Fruit fly (Drosophila melanogaster): ENCODE measurements around the gene Mpi.

Gene Mpi

DNA sequence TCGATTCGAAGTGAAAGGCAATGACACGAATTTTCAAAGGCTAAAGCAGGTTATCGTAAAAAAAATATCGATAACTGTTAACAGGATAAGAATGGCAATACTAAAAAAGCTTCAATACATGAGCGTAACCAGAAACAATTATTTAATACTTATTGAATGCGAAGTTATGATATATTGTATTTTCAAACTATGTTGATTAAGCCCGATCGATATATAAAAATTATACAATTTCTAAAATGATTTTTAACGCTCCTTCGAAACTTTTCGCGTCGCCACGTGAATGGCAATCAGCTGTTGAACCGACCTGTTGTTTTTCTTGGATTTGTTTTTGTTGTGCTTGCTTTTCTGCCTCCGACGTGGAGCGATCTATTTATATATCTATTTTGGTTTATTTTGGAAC lies 3.2 kb upstream of the Mpi start, which contains the start of the genes Alg12 and Rpt3R (continued):
- TF ChIP-seq vnd (GFP tag; IDR thresholded peaks at IDR 0.05; ENCODE audit: partially characterized antibody), result 0 out of 3 replicates have a peak, but pooled peaks have one; percentile 28
- peak; percentile 62 for TF ChIP-seq unc-4 (GFP tag; IDR thresholded peaks at IDR 0.05; ENCODE audit: partially characterized antibody)
- peak; percentile 22 for TF ChIP-seq Sin3A (optimal IDR thresholded peaks at IDR 0.05)
- TF ChIP-seq CG8944 (GFP tag; optimal IDR thresholded peaks at IDR 0.05), result no peak
- TF ChIP-seq bbx (GFP tag; IDR thresholded peaks at IDR 0.05; ENCODE audit: partially characterized antibody), result peak; percentile 37; the same call in 1 of the 2 replicates
- TF ChIP-seq Dbx (GFP tag; IDR thresholded peaks at IDR 0.05), result no peak
- peak; percentile 62; the same call in 1 of the 2 replicates for TF ChIP-seq hbn (GFP tag; IDR thresholded peaks at IDR 0.05; ENCODE audit: partially characterized antibody)
- TF ChIP-seq CG13287 (GFP tag; IDR thresholded peaks at IDR 0.05; ENCODE audit: partially characterized antibody), result peak; percentile 77
- no peak for TF ChIP-seq CG9215 (GFP tag; IDR thresholded peaks at IDR 0.05)
- peak; percentile 56 for TF ChIP-seq CG2116 (GFP tag; optimal IDR thresholded peaks at IDR 0.05)
- TF ChIP-seq CG3995 (GFP tag; optimal IDR thresholded peaks at IDR 0.05), result peak; percentile 32
- peak; percentile 41; the same call in 1 of the 2 replicates for TF ChIP-seq amos (GFP tag; IDR thresholded peaks at IDR 0.05; ENCODE audit: partially characterized antibody)
- peak; percentile 70 for TF ChIP-seq CG34224 (GFP tag; IDR thresholded peaks at IDR 0.05; ENCODE audit: partially characterized antibody)
- no peak for TF ChIP-seq ewg (GFP tag; optimal IDR thresholded peaks at IDR 0.05)
- TF ChIP-seq CG4360 (GFP tag; IDR thresholded peaks at IDR 0.05), result peak; percentile 27; the same call in 1 of the 2 replicates
- TF ChIP-seq Dll (GFP tag; IDR thresholded peaks at IDR 0.05; ENCODE audit: partially characterized antibody), result peak; percentile 81
- TF ChIP-seq Sry-δ (GFP tag; optimal IDR thresholded peaks at IDR 0.05), result peak; percentile 40
- no peak for TF ChIP-seq CG6791 (GFP tag; IDR thresholded peaks at IDR 0.05; ENCODE audit: partially characterized antibody)
- peak; percentile 61 for TF ChIP-seq HLH4C (GFP tag; IDR thresholded peaks at IDR 0.05; ENCODE audit: partially characterized antibody)
- TF ChIP-seq Bgb (GFP tag; IDR thresholded peaks at IDR 0.05; ENCODE audit: partially characterized antibody), result peak; percentile 35; the same call in 1 of the 2 replicates
- peak; percentile 15 for TF ChIP-seq phol (tag; optimal IDR thresholded peaks at IDR 0.05)
- TF ChIP-seq BEAF-32 (GFP tag; optimal IDR thresholded peaks at IDR 0.05), result peak; percentile 62
- peak; percentile 67 for TF ChIP-seq Scr (GFP tag; IDR thresholded peaks at IDR 0.05; ENCODE audit: partially characterized antibody)
- peak; percentile 5 for TF ChIP-seq nmo (GFP tag; optimal IDR thresholded peaks at IDR 0.05)
- peak; percentile 28 to 90 for TF ChIP-seq crp (GFP tag; optimal IDR thresholded peaks at IDR 0.05)
- no peak for TF ChIP-seq maf-S (GFP tag; optimal IDR thresholded peaks at IDR 0.05)
- peak; percentile 8; the same call in 1 of the 3 replicates for TF ChIP-seq zen2 (GFP tag; IDR thresholded peaks at IDR 0.05; ENCODE audit: partially characterized antibody)
- peak; percentile 29 for TF ChIP-seq stwl (tag; optimal IDR thresholded peaks at IDR 0.05)
- TF ChIP-seq kah (GFP tag; optimal IDR thresholded peaks at IDR 0.05), result peak; percentile 94
- 0 out of 2 replicates have a peak, but pooled peaks have one; percentile 26 for TF ChIP-seq CG2129 (GFP tag; IDR thresholded peaks at IDR 0.05; ENCODE audit: partially characterized antibody)

- TF ChIP-seq CG2712 (tag; optimal IDR thresholded peaks at IDR 0.05) (peak; percentile 6), grau (tag; optimal IDR thresholded peaks at IDR 0.05) (peak; percentile 0), CG4617 (GFP tag; optimal IDR thresholded peaks at IDR 0.05; ENCODE audit: borderline replicate concordance) (peak; percentile 40), CG16813 (GFP tag; IDR thresholded peaks at IDR 0.05; ENCODE audit: partially characterized antibody) (peak; percentile 81), bbx (GFP tag; IDR thresholded peaks at IDR 0.05; ENCODE audit: partially characterized antibody) (peak; percentile 82), trem (tag; optimal IDR thresholded peaks at IDR 0.05) (peak; percentile 27), zen (tag; optimal IDR thresholded peaks at IDR 0.05) (peak; percentile 12), lilli (GFP tag; optimal IDR thresholded peaks at IDR 0.05) (peak; percentile 30), Fer1 (GFP tag; optimal IDR thresholded peaks at IDR 0.05) (peak; percentile 5), MBD-R2 (GFP tag; IDR thresholded peaks at IDR 0.05) (peak; percentile 59), CoRest (tag; optimal IDR thresholded peaks at IDR 0.05) (peak; percentile 15), onecut (GFP tag; IDR thresholded peaks at IDR 0.05) (peak; percentile 31; the same call in 1 of the 2 replicates), YL-1 (GFP tag; optimal IDR thresholded peaks at IDR 0.05) (peak; percentile 8), CG2129 (GFP tag; IDR thresholded peaks at IDR 0.05; ENCODE audit: partially characterized antibody) (peak; percentile 57), Elba2 (GFP tag; optimal IDR thresholded peaks at IDR 0.05) (peak; percentile 87), CG2116 (GFP tag; optimal IDR thresholded peaks at IDR 0.05) (peak; percentile 66), ewg (GFP tag; optimal IDR thresholded peaks at IDR 0.05) (peak; percentile 47), Ets97D (GFP tag; optimal IDR thresholded peaks at IDR 0.05) (peak; percentile 25), gfzf (GFP tag; optimal IDR thresholded peaks at IDR 0.05) (peak; percentile 55)
These were observed 3.8 kb downstream of the Mpi start, which contains the start of the genes Snap24 and CG8478 for dm6 chr3R:9762955-9763931. Gene Snap24 (minus strand): TSS chr3R:9763150. Gene CG8478 (plus strand): TSS chr3R:9763650.

All from whole organism, embryonic.